Worm (Caenorhabditis elegans) whole organism, L2 larva: Measurements from ENCODE around the gene madf-1.

ENCODE experiments used
- C34F6.9 ChIP-seq: fragments of 150-350 bp; optimal IDR thresholded peaks from 2 replicates; lab custom pipeline; 2014; ENCODE audit warnings: missing biosample characterization, missing genetic modification characterization
- F13H6.1 ChIP-seq: sonication (generic microtip); optimal IDR thresholded peaks from 2 replicates; lab custom pipeline; 2016; ENCODE audit warnings: missing genetic modification characterization, missing compliant biosample characterization
- R02D3.7 ChIP-seq: fragments of 150-350 bp; optimal IDR thresholded peaks from 2 replicates; lab custom pipeline; 2014; ENCODE audit warnings: missing biosample characterization, missing genetic modification characterization
- ZK546.5 ChIP-seq: sonication (generic microtip); optimal IDR thresholded peaks from 2 replicates; lab custom pipeline; 2017; ENCODE audit warnings: missing biosample characterization, missing genetic modification characterization
- alr-1 ChIP-seq: fragments of 150-350 bp; optimal IDR thresholded peaks from 2 replicates; lab custom pipeline; 2014; ENCODE audit warnings: missing biosample characterization, missing genetic modification characterization
- aly-2 ChIP-seq: fragments of 150-350 bp; optimal IDR thresholded peaks from 2 replicates; lab custom pipeline; 2014; ENCODE audit warnings: missing biosample characterization, missing genetic modification characterization
- blmp-1 ChIP-seq: sonication (generic microtip); optimal IDR thresholded peaks from 2 replicates; lab custom pipeline; 2017; ENCODE audit warnings: missing genetic modification characterization, mild to moderate bottlenecking, missing compliant biosample characterization, antibody characterized with exemption, moderate library complexity; ENCODE audit not compliant: insufficient read depth
- ceh-16 ChIP-seq: fragments of 150-350 bp; optimal IDR thresholded peaks from 2 replicates; lab custom pipeline; 2014; ENCODE audit warnings: missing biosample characterization, missing genetic modification characterization
- crh-2 ChIP-seq: sonication (generic microtip); optimal IDR thresholded peaks from 2 replicates; lab custom pipeline; 2017; ENCODE audit warnings: missing biosample characterization, missing genetic modification characterization
- egl-27 ChIP-seq: sonication (generic microtip); optimal IDR thresholded peaks from 3 replicates; lab custom pipeline; 2017; ENCODE audit warnings: missing biosample characterization, missing genetic modification reagents, missing genetic modification characterization
- elt-1 ChIP-seq: fragments of 150-350 bp; optimal IDR thresholded peaks from 2 replicates; lab custom pipeline; 2014; ENCODE audit warnings: missing biosample characterization, missing genetic modification characterization
- elt-3 ChIP-seq: sonication (generic microtip); optimal IDR thresholded peaks from 2 replicates; lab custom pipeline; 2017; ENCODE audit warnings: missing biosample characterization, missing genetic modification characterization
- fos-1 ChIP-seq: fragments of 150-350 bp; optimal IDR thresholded peaks from 2 replicates; lab custom pipeline; 2014; ENCODE audit warnings: missing biosample characterization, missing genetic modification characterization
- gmeb-1 ChIP-seq: fragments of 150-350 bp; optimal IDR thresholded peaks from 2 replicates; lab custom pipeline; 2014; ENCODE audit warnings: missing biosample characterization, missing genetic modification characterization
- lin-11 ChIP-seq: fragments of 150-350 bp; sonication (generic microtip); optimal IDR thresholded peaks from 2 replicates; lab custom pipeline; 2014; ENCODE audit warnings: missing biosample characterization, missing genetic modification characterization, inconsistent platforms, mixed read lengths
- lin-13 ChIP-seq: fragments of 150-350 bp; optimal IDR thresholded peaks from 2 replicates; lab custom pipeline; 2014; ENCODE audit warnings: missing biosample characterization, missing genetic modification reagents, missing genetic modification characterization
- lin-39 ChIP-seq: fragments of 150-350 bp; optimal IDR thresholded peaks from 2 replicates; lab custom pipeline; 2014; ENCODE audit warnings: missing biosample characterization, missing genetic modification reagents, missing genetic modification characterization
- lsy-2 ChIP-seq, 2 experiments: fragments of 150-350 bp in 1 of 2; sonication (generic microtip) in 1 of 2; optimal IDR thresholded peaks; 2 replicates each; lab custom pipeline; 2014 to 2017; ENCODE audit warnings: missing biosample characterization in 2 of 2, missing genetic modification characterization in 2 of 2
- mab-5 ChIP-seq: fragments of 150-350 bp; optimal IDR thresholded peaks from 2 replicates; lab custom pipeline; 2014; ENCODE audit warnings: missing biosample characterization, missing genetic modification characterization
- mbf-1 ChIP-seq: sonication (generic microtip); optimal IDR thresholded peaks from 2 replicates; lab custom pipeline; 2017; ENCODE audit warnings: missing biosample characterization, missing genetic modification characterization
- mdl-1 ChIP-seq, 2 experiments: fragments of 150-350 bp in 1 of 2; sonication (generic microtip) in 1 of 2; optimal IDR thresholded peaks; 2 replicates each; lab custom pipeline; 2017; ENCODE audit warnings: missing biosample characterization in 2 of 2, missing genetic modification characterization in 2 of 2
- nhr-11 ChIP-seq: fragments of 150-350 bp; optimal IDR thresholded peaks from 2 replicates; lab custom pipeline; 2014; ENCODE audit warnings: missing biosample characterization, missing genetic modification characterization
- nhr-12 ChIP-seq: fragments of 150-350 bp; optimal IDR thresholded peaks from 2 replicates; lab custom pipeline; 2014; ENCODE audit warnings: missing biosample characterization, missing genetic modification characterization
- nhr-129 ChIP-seq: fragments of 150-350 bp; optimal IDR thresholded peaks from 2 replicates; lab custom pipeline; 2014; ENCODE audit warnings: missing biosample characterization, missing genetic modification characterization
- nhr-21 ChIP-seq: fragments of 150-350 bp; optimal IDR thresholded peaks from 2 replicates; lab custom pipeline; 2014; ENCODE audit warnings: missing biosample characterization, missing genetic modification characterization
- nhr-23 ChIP-seq: fragments of 150-350 bp; optimal IDR thresholded peaks from 2 replicates; lab custom pipeline; 2014; ENCODE audit warnings: missing biosample characterization, missing genetic modification reagents, missing genetic modification characterization
- nhr-25 ChIP-seq: fragments of 150-350 bp; sonication (generic microtip); optimal IDR thresholded peaks from 3 replicates; lab custom pipeline; 2014; ENCODE audit warnings: missing biosample characterization, missing genetic modification characterization
- nhr-6 ChIP-seq: fragments of 150-350 bp; optimal IDR thresholded peaks from 2 replicates; lab custom pipeline; 2014; ENCODE audit warnings: missing biosample characterization, missing genetic modification characterization
- nhr-77 ChIP-seq: fragments of 150-350 bp; optimal IDR thresholded peaks from 2 replicates; lab custom pipeline; 2014; ENCODE audit warnings: missing biosample characterization, missing genetic modification characterization
- peb-1 ChIP-seq: fragments of 150-350 bp; optimal IDR thresholded peaks from 2 replicates; lab custom pipeline; 2014; ENCODE audit warnings: missing biosample characterization, missing genetic modification characterization
- sem-4 ChIP-seq: fragments of 150-350 bp; optimal IDR thresholded peaks from 2 replicates; lab custom pipeline; 2014; ENCODE audit warnings: missing biosample characterization, missing genetic modification reagents, missing genetic modification characterization
- sma-3 ChIP-seq: sonication (generic microtip); optimal IDR thresholded peaks from 2 replicates; lab custom pipeline; 2016; ENCODE audit warnings: missing genetic modification reagents, missing genetic modification characterization, missing compliant biosample characterization
- snpc-4 ChIP-seq: fragments of 150-350 bp; optimal IDR thresholded peaks from 2 replicates; lab custom pipeline; 2014; ENCODE audit warnings: missing biosample characterization, missing genetic modification characterization
- unc-39 ChIP-seq: fragments of 150-350 bp; optimal IDR thresholded peaks from 2 replicates; lab custom pipeline; 2014; ENCODE audit warnings: missing biosample characterization, missing genetic modification characterization
- unc-55 ChIP-seq: fragments of 150-350 bp; sonication (generic microtip); optimal IDR thresholded peaks from 3 replicates; lab custom pipeline; 2014; ENCODE audit warnings: missing biosample characterization, missing genetic modification reagents, missing genetic modification characterization
- zag-1 ChIP-seq: fragments of 150-350 bp; optimal IDR thresholded peaks from 2 replicates; lab custom pipeline; 2014; ENCODE audit warnings: missing biosample characterization, missing genetic modification characterization

The madf-1 gene

DNA sequence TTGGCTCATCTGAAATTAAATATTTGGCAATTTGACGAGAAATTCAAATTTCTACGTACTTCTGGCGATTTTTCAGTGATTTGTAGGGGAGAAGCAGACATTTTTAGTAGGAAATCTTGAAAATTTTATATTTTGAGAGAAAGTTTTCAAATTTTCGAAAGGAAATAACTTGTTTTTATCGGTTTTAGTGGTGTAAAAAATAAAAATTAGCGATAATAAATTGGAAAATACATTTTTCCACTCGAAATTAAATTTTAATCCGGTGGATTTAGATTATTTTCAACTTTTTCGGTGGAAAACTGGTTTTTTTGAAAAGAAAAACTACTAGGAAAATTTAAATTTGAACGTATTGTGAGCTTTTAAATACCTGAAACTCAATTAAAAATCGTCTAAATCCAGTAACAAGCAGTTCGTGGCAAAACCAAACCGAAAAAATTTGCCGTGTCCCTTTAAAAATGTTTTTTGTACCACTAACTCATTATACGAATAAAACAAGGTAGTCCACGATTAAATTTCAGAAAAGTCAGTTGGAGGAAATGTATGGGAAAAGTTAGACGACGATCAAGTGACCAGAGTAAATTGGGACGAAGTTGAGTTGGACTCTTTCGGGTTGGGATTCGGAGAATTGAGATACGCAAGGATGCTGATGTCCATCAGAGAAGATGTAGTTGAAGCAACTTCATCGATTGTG is at the start of gene madf-1, which contains the start of gene Y55F3BR.10:
Gene madf-1 (minus strand): TSS at position 101 of the 691 bp plus-strand sequence.
Gene Y55F3BR.10 (plus strand): TSS at position 641 of the 691 bp plus-strand sequence.
- no peak for TF ChIP-seq nhr-11 (tag; lab: Kevin White, UChicago)
- no peak for TF ChIP-seq aly-2 (tag; lab: Kevin White, UChicago)
- TF ChIP-seq mab-5 (tag; lab: Kevin White, UChicago): no peak
- no peak for TF ChIP-seq lin-39 (tag; lab: Kevin White, UChicago)
- no peak for TF ChIP-seq alr-1 (tag; lab: Kevin White, UChicago)
- no peak for TF ChIP-seq sma-3 (GFP tag; lab: Kevin White, UChicago)
- TF ChIP-seq elt-3 (tag; lab: Kevin White, UChicago): no peak
- no peak for TF ChIP-seq fos-1 (tag; lab: Kevin White, UChicago)
- TF ChIP-seq mbf-1 (tag; lab: Kevin White, UChicago): no peak
- TF ChIP-seq ceh-16: no peak
- no peak for TF ChIP-seq lsy-2 (tag; optimal IDR thresholded peaks at IDR 0.05; lab: Kevin White, UChicago)
- TF ChIP-seq peb-1: no peak
- TF ChIP-seq nhr-12 (tag; lab: Kevin White, UChicago): no peak
- TF ChIP-seq ZK546.5 (tag; lab: Kevin White, UChicago): no peak
- TF ChIP-seq mdl-1 (tag; optimal IDR thresholded peaks at IDR 0.05; lab: Kevin White, UChicago): no peak

- TF ChIP-seq blmp-1 (tag; lab: Kevin White, UChicago) (no peak), lin-11 (tag; lab: Kevin White, UChicago) (no peak), lin-13 (GFP tag; lab: Kevin White, UChicago) (no peak), sem-4 (tag; lab: Kevin White, UChicago) (no peak)
Measured at ce11 chrIV:878634-879033, 46.9 kb upstream of the madf-1 start.

DNA sequence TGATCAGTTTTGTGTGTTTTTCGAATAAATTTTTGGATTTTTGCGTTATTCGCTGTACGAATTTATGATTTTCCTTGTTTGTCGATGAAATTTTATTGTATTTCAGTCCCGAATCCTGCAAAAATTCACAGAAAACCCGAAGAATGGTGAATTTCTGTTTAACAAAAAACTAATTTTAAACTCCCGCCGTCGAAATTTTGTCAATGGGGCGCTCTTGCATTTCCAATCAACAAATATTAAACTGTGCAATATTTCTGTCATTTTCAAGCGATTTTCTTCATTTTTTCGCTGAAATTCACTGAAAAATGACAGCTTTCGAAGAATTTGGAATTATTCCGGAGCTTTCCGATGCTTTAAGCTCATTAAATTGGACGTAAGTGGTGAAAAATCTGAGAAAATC is 43.0 kb upstream of the madf-1 start, which contains the start of gene Y55F3BR.1:
Gene Y55F3BR.1 (plus strand): TSS at position 115 of the 400 bp plus-strand sequence.
- TF ChIP-seq nhr-11 (tag; lab: Kevin White, UChicago): no peak
- peak; percentile 63 for TF ChIP-seq C34F6.9 (tag; lab: Kevin White, UChicago)
- TF ChIP-seq R02D3.7 (tag; lab: Kevin White, UChicago): no peak
- TF ChIP-seq nhr-77 (tag; lab: Kevin White, UChicago): peak; percentile 23
- TF ChIP-seq elt-1 (tag; lab: Kevin White, UChicago): no peak
- TF ChIP-seq F13H6.1: no peak
- no peak for TF ChIP-seq nhr-23 (tag; lab: Kevin White, UChicago)
- TF ChIP-seq nhr-25: peak; percentile 30
- TF ChIP-seq nhr-12 (tag; lab: Kevin White, UChicago): no peak
- peak; percentile 38 for TF ChIP-seq sma-3 (GFP tag; lab: Kevin White, UChicago)
- TF ChIP-seq ZK546.5 (tag; lab: Kevin White, UChicago): no peak
- no peak for TF ChIP-seq nhr-6 (tag; lab: Kevin White, UChicago)
- peak; percentile 51 for TF ChIP-seq lin-13 (GFP tag; lab: Kevin White, UChicago)
- peak; percentile 98 for TF ChIP-seq gmeb-1 (tag; lab: Kevin White, UChicago)
- peak; percentile 48 to 82 for TF ChIP-seq lsy-2 (tag; optimal IDR thresholded peaks at IDR 0.05; lab: Kevin White, UChicago)
- TF ChIP-seq lin-11 (tag; lab: Kevin White, UChicago): no peak
- no peak for TF ChIP-seq lin-39 (tag; lab: Kevin White, UChicago)
- TF ChIP-seq zag-1 (tag; lab: Kevin White, UChicago): no peak
- TF ChIP-seq egl-27 (tag; lab: Kevin White, UChicago): no peak
- no peak for TF ChIP-seq mab-5 (tag; lab: Kevin White, UChicago)
- TF ChIP-seq snpc-4 (tag; lab: Kevin White, UChicago): peak; percentile 74
- TF ChIP-seq nhr-21 (tag; lab: Kevin White, UChicago): no peak
- TF ChIP-seq crh-2: peak; percentile 58
- TF ChIP-seq elt-3 (tag; lab: Kevin White, UChicago): no peak
- TF ChIP-seq nhr-129: peak; percentile 46
- no peak for TF ChIP-seq unc-39
- TF ChIP-seq unc-55: peak; percentile 81
